Fruit fly (Drosophila melanogaster) whole organism, embryonic: ENCODE results near the gene CG14327.

ENCODE experiments used
- Atf-2 ChIP-seq: fragments of 200-800 bp; sonication (Bioruptor generic); optimal IDR thresholded peaks from 2 replicates; lab custom pipeline; 2016; ENCODE audit warnings: missing biosample characterization, missing genetic modification characterization
- Bgb ChIP-seq: fragments of 200-800 bp; sonication (Bioruptor generic); IDR thresholded peaks from 2 replicates; pipeline ENCODE4 v1.3.6; 2022; ENCODE audit warnings: missing biosample characterization, missing genetic modification characterization; ENCODE audit not compliant: partially characterized antibody
- CG10431 ChIP-seq: fragments of 200-800 bp; sonication (Bioruptor generic); optimal IDR thresholded peaks from 3 replicates; lab custom pipeline; 2018; ENCODE audit warnings: missing biosample characterization, mild to moderate bottlenecking, missing genetic modification characterization
- CG10979 ChIP-seq: fragments of 200-800 bp; sonication (Bioruptor generic); optimal IDR thresholded peaks from 2 replicates; lab custom pipeline; 2018; ENCODE audit warnings: missing biosample characterization, mild to moderate bottlenecking, missing genetic modification characterization, moderate library complexity
- CG12299 ChIP-seq: fragments of 200-800 bp; sonication (Bioruptor generic); optimal IDR thresholded peaks from 2 replicates; lab custom pipeline; 2018; ENCODE audit warnings: missing biosample characterization, mild to moderate bottlenecking, missing genetic modification characterization
- CG12942 ChIP-seq: fragments of 200-800 bp; sonication (Bioruptor generic); optimal IDR thresholded peaks from 3 replicates; lab custom pipeline; 2016; ENCODE audit warnings: missing biosample characterization, missing genetic modification characterization
- CG16815 ChIP-seq: fragments of 200-800 bp; sonication (Bioruptor generic); optimal IDR thresholded peaks from 3 replicates; lab custom pipeline; 2017; ENCODE audit warnings: missing biosample characterization, mild to moderate bottlenecking, missing genetic modification characterization
- CG17186 ChIP-seq: fragments of 200-800 bp; sonication (Bioruptor generic); optimal IDR thresholded peaks from 3 replicates; lab custom pipeline; 2017; ENCODE audit warnings: missing biosample characterization, missing genetic modification reagents, missing genetic modification characterization
- CG17361 ChIP-seq: fragments of 200-800 bp; sonication (Bioruptor generic); IDR thresholded peaks from 3 replicates; pipeline ENCODE4 v1.3.6; 2022; ENCODE audit warnings: missing biosample characterization, missing genetic modification characterization
- CG17385 ChIP-seq: fragments of 200-800 bp; sonication (Bioruptor generic); optimal IDR thresholded peaks from 3 replicates; lab custom pipeline; 2018; ENCODE audit warnings: missing biosample characterization, mild to moderate bottlenecking, missing genetic modification characterization
- CG18262 ChIP-seq: fragments of 200-800 bp; optimal IDR thresholded peaks from 3 replicates; lab custom pipeline; 2019; ENCODE audit warnings: missing biosample characterization, mild to moderate bottlenecking, missing genetic modification characterization, moderate library complexity
- CG2678 ChIP-seq: fragments of 200-800 bp; sonication (Bioruptor generic); optimal IDR thresholded peaks from 3 replicates; lab custom pipeline; 2019; ENCODE audit warnings: missing biosample characterization, mild to moderate bottlenecking, missing genetic modification characterization, moderate library complexity
- CG3838 ChIP-seq: fragments of 200-800 bp; sonication (Bioruptor generic); optimal IDR thresholded peaks from 3 replicates; lab custom pipeline; 2016; ENCODE audit warnings: missing biosample characterization, missing genetic modification characterization
- CG4820 ChIP-seq: fragments of 200-800 bp; sonication (Bioruptor generic); optimal IDR thresholded peaks from 3 replicates; lab custom pipeline; 2016; ENCODE audit warnings: missing biosample characterization, missing genetic modification characterization
- CG8281 ChIP-seq: fragments of 200-800 bp; sonication (Bioruptor generic); optimal IDR thresholded peaks from 2 replicates; lab custom pipeline; 2018; ENCODE audit warnings: missing biosample characterization, mild to moderate bottlenecking, missing genetic modification characterization, moderate library complexity
- CG9817 ChIP-seq: fragments of 200-800 bp; sonication (Bioruptor generic); optimal IDR thresholded peaks from 2 replicates; lab custom pipeline; 2018; ENCODE audit warnings: missing biosample characterization, mild to moderate bottlenecking, missing genetic modification characterization, moderate library complexity
- CG9876 ChIP-seq: fragments of 200-800 bp; sonication (Bioruptor generic); optimal IDR thresholded peaks from 2 replicates; lab custom pipeline; 2016; ENCODE audit warnings: missing biosample characterization, missing genetic modification characterization
- Dad ChIP-seq: fragments of 200-800 bp; sonication (Bioruptor generic); optimal IDR thresholded peaks from 3 replicates; lab custom pipeline; 2016; ENCODE audit warnings: missing biosample characterization, missing genetic modification characterization
- Fer1 ChIP-seq: fragments of 200-800 bp; sonication (Bioruptor generic); optimal IDR thresholded peaks from 2 replicates; lab custom pipeline; 2017; ENCODE audit warnings: missing biosample characterization, mild to moderate bottlenecking, missing genetic modification characterization
- Gsc ChIP-seq: fragments of 200-800 bp; sonication (Bioruptor generic); IDR thresholded peaks from 2 replicates; pipeline ENCODE4 v1.3.6; 2022; ENCODE audit warnings: missing biosample characterization, missing genetic modification characterization
- HmgZ ChIP-seq: fragments of 200-800 bp; sonication (Bioruptor generic); optimal IDR thresholded peaks from 2 replicates; lab custom pipeline; 2018; ENCODE audit warnings: missing biosample characterization, mild to moderate bottlenecking, missing genetic modification characterization
- Mes4 ChIP-seq: fragments of 200-800 bp; sonication (Bioruptor generic); optimal IDR thresholded peaks from 2 replicates; lab custom pipeline; 2016; ENCODE audit warnings: missing biosample characterization, missing genetic modification characterization
- Ptx1 ChIP-seq: fragments of 200-800 bp; sonication (Bioruptor generic); IDR thresholded peaks from 2 replicates; pipeline ENCODE4 v1.3.6; 2022; ENCODE audit warnings: missing biosample characterization, missing genetic modification characterization
- Side ChIP-seq: fragments of 200-800 bp; sonication (Bioruptor generic); optimal IDR thresholded peaks from 2 replicates; lab custom pipeline; 2016; ENCODE audit warnings: missing biosample characterization, missing genetic modification characterization
- Six4 ChIP-seq: fragments of 200-800 bp; sonication (Bioruptor generic); optimal IDR thresholded peaks from 2 replicates; lab custom pipeline; 2016; ENCODE audit warnings: missing biosample characterization, missing genetic modification characterization
- Spps ChIP-seq: fragments of 200-800 bp; sonication (Bioruptor generic); optimal IDR thresholded peaks from 2 replicates; lab custom pipeline; 2018; ENCODE audit warnings: missing biosample characterization, mild to moderate bottlenecking, missing genetic modification characterization
- Ssrp ChIP-seq: fragments of 200-800 bp; sonication (Bioruptor generic); optimal IDR thresholded peaks from 2 replicates; lab custom pipeline; 2018; ENCODE audit warnings: missing biosample characterization, mild to moderate bottlenecking, missing genetic modification characterization, moderate library complexity
- Usf ChIP-seq: fragments of 200-800 bp; sonication (Bioruptor generic); optimal IDR thresholded peaks from 2 replicates; lab custom pipeline; 2017; ENCODE audit warnings: missing genotype, missing biosample characterization, missing genetic modification characterization
- Xrp1 ChIP-seq: fragments of 200-800 bp; sonication (Bioruptor generic); IDR thresholded peaks from 2 replicates; pipeline ENCODE4 v1.3.6; 2022; ENCODE audit warnings: missing biosample characterization, missing genetic modification characterization
- ara ChIP-seq: fragments of 200-800 bp; sonication (Bioruptor generic); IDR thresholded peaks from 2 replicates; pipeline ENCODE4 v1.3.6; 2022; ENCODE audit warnings: missing biosample characterization, missing genetic modification characterization
- az2 ChIP-seq: fragments of 200-800 bp; sonication (Bioruptor generic); optimal IDR thresholded peaks from 3 replicates; lab custom pipeline; 2016; ENCODE audit warnings: missing biosample characterization, missing genetic modification characterization
- caup ChIP-seq: fragments of 200-800 bp; sonication (Bioruptor generic); optimal IDR thresholded peaks from 3 replicates; lab custom pipeline; 2017; ENCODE audit warnings: missing biosample characterization, mild to moderate bottlenecking, missing genetic modification characterization, moderate library complexity; ENCODE audit not compliant: severe bottlenecking
- chn ChIP-seq: fragments of 200-800 bp; sonication (Bioruptor generic); optimal IDR thresholded peaks from 2 replicates; lab custom pipeline; 2016; ENCODE audit warnings: missing biosample characterization, missing genetic modification characterization
- crc ChIP-seq: fragments of 200-800 bp; sonication (Bioruptor generic); optimal IDR thresholded peaks from 2 replicates; lab custom pipeline; 2016; ENCODE audit warnings: missing biosample characterization, missing genetic modification characterization
- dmrt99B ChIP-seq: fragments of 200-800 bp; sonication (Bioruptor generic); optimal IDR thresholded peaks from 2 replicates; lab custom pipeline; 2018; ENCODE audit warnings: missing biosample characterization, mild to moderate bottlenecking, missing genetic modification characterization, moderate library complexity
- ems ChIP-seq: fragments of 200-800 bp; sonication (Bioruptor generic); optimal IDR thresholded peaks from 3 replicates; lab custom pipeline; 2016; ENCODE audit warnings: missing biosample characterization, missing genetic modification characterization
- fd96Cb ChIP-seq: fragments of 200-800 bp; sonication (Bioruptor generic); optimal IDR thresholded peaks from 2 replicates; lab custom pipeline; 2018; ENCODE audit warnings: missing biosample characterization, mild to moderate bottlenecking, missing genetic modification characterization, moderate library complexity
- gcm ChIP-seq: fragments of 200-800 bp; sonication (Bioruptor generic); optimal IDR thresholded peaks from 2 replicates; lab custom pipeline; 2019; ENCODE audit warnings: missing biosample characterization, mild to moderate bottlenecking, missing genetic modification characterization, moderate library complexity
- gcm2 ChIP-seq: fragments of 200-800 bp; sonication (Bioruptor generic); optimal IDR thresholded peaks from 2 replicates; lab custom pipeline; 2016; ENCODE audit warnings: missing biosample characterization, missing genetic modification characterization
- grau ChIP-seq: fragments of 200-800 bp; optimal IDR thresholded peaks from 3 replicates; lab custom pipeline; 2019; ENCODE audit warnings: missing biosample characterization, mild to moderate bottlenecking, missing genetic modification characterization, moderate library complexity
- ind ChIP-seq: fragments of 200-800 bp; sonication (Bioruptor generic); optimal IDR thresholded peaks from 3 replicates; lab custom pipeline; 2016; ENCODE audit warnings: missing biosample characterization, missing genetic modification characterization
- onecut ChIP-seq: fragments of 200-800 bp; sonication (Bioruptor generic); IDR thresholded peaks from 2 replicates; pipeline ENCODE4 v1.3.6; 2022; ENCODE audit warnings: missing biosample characterization, missing genetic modification characterization
- pfk ChIP-seq: fragments of 200-800 bp; sonication (Bioruptor generic); optimal IDR thresholded peaks from 2 replicates; lab custom pipeline; 2018; ENCODE audit warnings: missing biosample characterization, mild to moderate bottlenecking, missing genetic modification characterization, moderate library complexity
- sr ChIP-seq: fragments of 200-800 bp; sonication (Bioruptor generic); IDR thresholded peaks from 3 replicates; pipeline ENCODE4 v1.3.6; 2022; ENCODE audit warnings: missing biosample characterization, missing genetic modification characterization
- tap ChIP-seq: fragments of 200-800 bp; optimal IDR thresholded peaks from 3 replicates; lab custom pipeline; 2019; ENCODE audit warnings: missing biosample characterization, mild to moderate bottlenecking, missing genetic modification characterization, moderate library complexity
- tgo ChIP-seq: fragments of 200-800 bp; sonication (Bioruptor generic); IDR thresholded peaks from 3 replicates; pipeline ENCODE4 v1.3.6; 2022; ENCODE audit warnings: missing biosample characterization, missing genetic modification characterization
- tin ChIP-seq: fragments of 200-800 bp; sonication (Bioruptor generic); optimal IDR thresholded peaks from 3 replicates; lab custom pipeline; 2016; ENCODE audit warnings: missing biosample characterization, missing genetic modification characterization
- tup ChIP-seq: fragments of 200-800 bp; sonication (Bioruptor generic); optimal IDR thresholded peaks from 2 replicates; lab custom pipeline; 2016; ENCODE audit warnings: missing biosample characterization, mild to moderate bottlenecking, missing genetic modification characterization, moderate library complexity
- wor ChIP-seq: fragments of 200-800 bp; sonication (Bioruptor generic); IDR thresholded peaks from 2 replicates; pipeline ENCODE4 v1.3.6; 2022; ENCODE audit warnings: missing biosample characterization, missing genetic modification characterization

Gene CG14327

DNA sequence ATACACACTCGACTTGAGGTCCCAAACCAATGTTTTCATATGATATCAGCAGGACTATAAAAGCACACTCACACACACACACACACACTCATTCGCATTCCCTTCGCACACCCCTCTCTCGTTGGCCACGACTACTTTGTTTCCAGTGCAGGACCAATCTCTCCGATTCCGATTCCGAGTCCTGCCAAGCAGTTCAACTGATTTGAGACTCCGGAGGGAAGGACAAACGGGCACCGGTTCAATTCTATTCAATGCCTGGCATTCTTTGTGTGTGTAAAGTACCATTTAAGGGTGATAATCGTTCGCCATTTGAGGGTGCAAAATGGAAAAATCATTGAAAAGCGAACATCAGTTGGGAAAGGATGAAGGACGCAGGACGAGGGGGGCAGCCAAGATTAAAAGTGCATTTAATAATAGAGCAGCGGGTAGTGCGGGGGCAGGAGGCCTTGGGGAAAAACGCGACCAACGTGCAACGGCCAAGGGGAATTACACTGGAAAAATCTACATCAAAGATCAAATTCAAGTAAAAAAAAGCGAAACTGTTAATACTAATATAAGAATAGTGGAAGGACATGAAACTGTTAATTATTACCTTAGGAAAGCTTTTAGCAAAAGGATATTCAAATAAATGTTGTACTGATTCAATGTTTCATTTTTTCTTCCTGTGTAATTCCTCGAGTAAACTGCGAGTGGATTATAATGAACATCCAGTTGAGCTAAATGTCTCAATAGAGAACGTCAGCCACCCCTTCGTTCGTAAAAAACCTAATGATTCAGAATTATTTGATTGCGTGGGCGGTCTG is 29.6 kb upstream of the CG14327 start (continued):
- TF ChIP-seq Spps (tag; lab: Kevin White, UChicago) (peak; percentile 57), CG16815 (GFP tag; lab: Kevin White, UChicago) (peak; percentile 28), tin (GFP tag; lab: Kevin White, UChicago) (peak; percentile 27), az2 (GFP tag; lab: Kevin White, UChicago) (peak; percentile 55), CG3838 (no peak), pfk (GFP tag; lab: Kevin White, UChicago) (no peak), CG17361 (peak; percentile 69), CG12299 (peak; percentile 4), CG4820 (GFP tag; lab: Kevin White, UChicago) (peak; percentile 50), ara (GFP tag; lab: Robert Waterston, UW) (peak; percentile 69), dmrt99B (tag; lab: Kevin White, UChicago) (peak; percentile 71), CG17186 (GFP tag; lab: Kevin White, UChicago) (no peak), CG18262 (peak; percentile 72), CG9876 (GFP tag; lab: Kevin White, UChicago) (no peak), tap (tag; lab: Kevin White, UChicago) (peak; percentile 37), wor (peak; percentile 23; the same call in 1 of the 2 replicates), CG8281 (tag; lab: Kevin White, UChicago) (no peak), sr (GFP tag; lab: Robert Waterston, UW) (no peak), crc (GFP tag; lab: Kevin White, UChicago) (no peak), Ptx1 (GFP tag; lab: Robert Waterston, UW) (0 out of 2 replicates have a peak, but pooled peaks have one; percentile 32), onecut (GFP tag; lab: Robert Waterston, UW) (peak; percentile 46; the same call in 1 of the 2 replicates), CG12942 (GFP tag; lab: Kevin White, UChicago) (peak; percentile 28), Side (no peak), gcm2 (no peak), CG10979 (tag; lab: Kevin White, UChicago) (peak; percentile 80), Fer1 (GFP tag; lab: Kevin White, UChicago) (no peak), tgo (peak; percentile 36; the same call in 1 of the 3 replicates), CG17385 (GFP tag; lab: Kevin White, UChicago) (peak; percentile 35), tup (GFP tag; lab: Kevin White, UChicago) (no peak), Usf (GFP tag; lab: Kevin White, UChicago) (no peak), gcm (GFP tag; lab: Kevin White, UChicago) (peak; percentile 15), ems (GFP tag; lab: Kevin White, UChicago) (no peak), Bgb (GFP tag; lab: Robert Waterston, UW) (no peak), grau (tag; lab: Kevin White, UChicago) (peak; percentile 57), CG9817 (tag; lab: Kevin White, UChicago) (peak; percentile 0), Dad (GFP tag; lab: Kevin White, UChicago) (no peak), CG2678 (tag; lab: Kevin White, UChicago) (peak; percentile 71), ind (GFP tag; lab: Kevin White, UChicago) (peak; percentile 7), HmgZ (tag; lab: Kevin White, UChicago) (no peak), CG10431 (GFP tag; lab: Kevin White, UChicago) (peak; percentile 49), Xrp1 (peak; percentile 82), Six4 (peak; percentile 24), Ssrp (tag; lab: Kevin White, UChicago) (peak; percentile 61), fd96Cb (peak; percentile 68), Gsc (GFP tag; lab: Robert Waterston, UW) (no peak; the same call in 1 of the 2 replicates), chn (GFP tag; lab: Kevin White, UChicago) (peak; percentile 0), Mes4 (GFP tag; lab: Kevin White, UChicago) (no peak), Atf-2 (GFP tag; lab: Kevin White, UChicago) (peak; percentile 25), caup (GFP tag; lab: Kevin White, UChicago) (no peak)
